Worm (Caenorhabditis elegans) whole organism, L2 larva: Measurements from ENCODE around the gene C07H6.9.

Experiments
- C34F6.9 ChIP-seq: fragments of 150-350 bp; optimal IDR thresholded peaks from 2 replicates; lab custom pipeline; 2014; ENCODE audit warnings: missing biosample characterization, missing genetic modification characterization
- F13H6.1 ChIP-seq: sonication (generic microtip); optimal IDR thresholded peaks from 2 replicates; lab custom pipeline; 2016; ENCODE audit warnings: missing genetic modification characterization, missing compliant biosample characterization
- R02D3.7 ChIP-seq: fragments of 150-350 bp; optimal IDR thresholded peaks from 2 replicates; lab custom pipeline; 2014; ENCODE audit warnings: missing biosample characterization, missing genetic modification characterization
- Y55F3AM.14 ChIP-seq: fragments of 200-800 bp; sonication (Bioruptor generic); optimal IDR thresholded peaks from 2 replicates; lab custom pipeline; 2018; ENCODE audit warnings: mild to moderate bottlenecking, missing genetic modification characterization, missing compliant biosample characterization
- ZK546.5 ChIP-seq: sonication (generic microtip); optimal IDR thresholded peaks from 2 replicates; lab custom pipeline; 2017; ENCODE audit warnings: missing biosample characterization, missing genetic modification characterization
- alr-1 ChIP-seq: fragments of 150-350 bp; optimal IDR thresholded peaks from 2 replicates; lab custom pipeline; 2014; ENCODE audit warnings: missing biosample characterization, missing genetic modification characterization
- aly-2 ChIP-seq: fragments of 150-350 bp; optimal IDR thresholded peaks from 2 replicates; lab custom pipeline; 2014; ENCODE audit warnings: missing biosample characterization, missing genetic modification characterization
- ama-1 ChIP-seq: fragments of 150-350 bp; optimal IDR thresholded peaks from 2 replicates; lab custom pipeline; 2018; ENCODE audit warnings: inconsistent platforms
- blmp-1 ChIP-seq: sonication (generic microtip); optimal IDR thresholded peaks from 2 replicates; lab custom pipeline; 2017; ENCODE audit warnings: missing genetic modification characterization, mild to moderate bottlenecking, missing compliant biosample characterization, antibody characterized with exemption, moderate library complexity; ENCODE audit not compliant: insufficient read depth
- ceh-82 ChIP-seq: fragments of 150-350 bp; optimal IDR thresholded peaks from 2 replicates; lab custom pipeline; 2014; ENCODE audit warnings: missing biosample characterization, missing genetic modification characterization
- crh-2 ChIP-seq: sonication (generic microtip); optimal IDR thresholded peaks from 2 replicates; lab custom pipeline; 2017; ENCODE audit warnings: missing biosample characterization, missing genetic modification characterization
- dmd-4 ChIP-seq: sonication (generic microtip); optimal IDR thresholded peaks from 2 replicates; lab custom pipeline; 2017; ENCODE audit warnings: missing biosample characterization, missing genetic modification characterization
- egl-27 ChIP-seq: sonication (generic microtip); optimal IDR thresholded peaks from 3 replicates; lab custom pipeline; 2017; ENCODE audit warnings: missing biosample characterization, missing genetic modification reagents, missing genetic modification characterization
- elt-1 ChIP-seq: fragments of 150-350 bp; optimal IDR thresholded peaks from 2 replicates; lab custom pipeline; 2014; ENCODE audit warnings: missing biosample characterization, missing genetic modification characterization
- elt-3 ChIP-seq: sonication (generic microtip); optimal IDR thresholded peaks from 2 replicates; lab custom pipeline; 2017; ENCODE audit warnings: missing biosample characterization, missing genetic modification characterization
- fos-1 ChIP-seq: fragments of 150-350 bp; optimal IDR thresholded peaks from 2 replicates; lab custom pipeline; 2014; ENCODE audit warnings: missing biosample characterization, missing genetic modification characterization
- gmeb-1 ChIP-seq: fragments of 150-350 bp; optimal IDR thresholded peaks from 2 replicates; lab custom pipeline; 2014; ENCODE audit warnings: missing biosample characterization, missing genetic modification characterization
- lin-11 ChIP-seq: fragments of 150-350 bp; sonication (generic microtip); optimal IDR thresholded peaks from 2 replicates; lab custom pipeline; 2014; ENCODE audit warnings: missing biosample characterization, missing genetic modification characterization, inconsistent platforms, mixed read lengths
- lin-13 ChIP-seq: fragments of 150-350 bp; optimal IDR thresholded peaks from 2 replicates; lab custom pipeline; 2014; ENCODE audit warnings: missing biosample characterization, missing genetic modification reagents, missing genetic modification characterization
- lin-39 ChIP-seq: fragments of 150-350 bp; optimal IDR thresholded peaks from 2 replicates; lab custom pipeline; 2014; ENCODE audit warnings: missing biosample characterization, missing genetic modification reagents, missing genetic modification characterization
- lsy-2 ChIP-seq, 2 experiments: fragments of 150-350 bp in 1 of 2; sonication (generic microtip) in 1 of 2; optimal IDR thresholded peaks; 2 replicates each; lab custom pipeline; 2014 to 2017; ENCODE audit warnings: missing biosample characterization in 2 of 2, missing genetic modification characterization in 2 of 2
- mab-5 ChIP-seq: fragments of 150-350 bp; optimal IDR thresholded peaks from 2 replicates; lab custom pipeline; 2014; ENCODE audit warnings: missing biosample characterization, missing genetic modification characterization
- mbf-1 ChIP-seq: sonication (generic microtip); optimal IDR thresholded peaks from 2 replicates; lab custom pipeline; 2017; ENCODE audit warnings: missing biosample characterization, missing genetic modification characterization
- mdl-1 ChIP-seq, 2 experiments: fragments of 150-350 bp in 1 of 2; sonication (generic microtip) in 1 of 2; optimal IDR thresholded peaks; 2 replicates each; lab custom pipeline; 2017; ENCODE audit warnings: missing biosample characterization in 2 of 2, missing genetic modification characterization in 2 of 2
- nhr-10 ChIP-seq: sonication (generic microtip); optimal IDR thresholded peaks from 2 replicates; lab custom pipeline; 2017; ENCODE audit warnings: missing biosample characterization, missing genetic modification characterization
- nhr-11 ChIP-seq: fragments of 150-350 bp; optimal IDR thresholded peaks from 2 replicates; lab custom pipeline; 2014; ENCODE audit warnings: missing biosample characterization, missing genetic modification characterization
- nhr-12 ChIP-seq: fragments of 150-350 bp; optimal IDR thresholded peaks from 2 replicates; lab custom pipeline; 2014; ENCODE audit warnings: missing biosample characterization, missing genetic modification characterization
- nhr-21 ChIP-seq: fragments of 150-350 bp; optimal IDR thresholded peaks from 2 replicates; lab custom pipeline; 2014; ENCODE audit warnings: missing biosample characterization, missing genetic modification characterization
- nhr-23 ChIP-seq: fragments of 150-350 bp; optimal IDR thresholded peaks from 2 replicates; lab custom pipeline; 2014; ENCODE audit warnings: missing biosample characterization, missing genetic modification reagents, missing genetic modification characterization
- nhr-237 ChIP-seq: fragments of 150-350 bp; optimal IDR thresholded peaks from 2 replicates; lab custom pipeline; 2014; ENCODE audit warnings: missing biosample characterization, missing genetic modification characterization
- nhr-25 ChIP-seq: fragments of 150-350 bp; sonication (generic microtip); optimal IDR thresholded peaks from 3 replicates; lab custom pipeline; 2014; ENCODE audit warnings: missing biosample characterization, missing genetic modification characterization
- nhr-6 ChIP-seq: fragments of 150-350 bp; optimal IDR thresholded peaks from 2 replicates; lab custom pipeline; 2014; ENCODE audit warnings: missing biosample characterization, missing genetic modification characterization
- nhr-77 ChIP-seq: fragments of 150-350 bp; optimal IDR thresholded peaks from 2 replicates; lab custom pipeline; 2014; ENCODE audit warnings: missing biosample characterization, missing genetic modification characterization
- peb-1 ChIP-seq: fragments of 150-350 bp; optimal IDR thresholded peaks from 2 replicates; lab custom pipeline; 2014; ENCODE audit warnings: missing biosample characterization, missing genetic modification characterization
- sem-4 ChIP-seq: fragments of 150-350 bp; optimal IDR thresholded peaks from 2 replicates; lab custom pipeline; 2014; ENCODE audit warnings: missing biosample characterization, missing genetic modification reagents, missing genetic modification characterization
- skn-1 ChIP-seq: sonication (generic microtip); optimal IDR thresholded peaks from 2 replicates; lab custom pipeline; 2017; ENCODE audit warnings: missing biosample characterization, missing genetic modification characterization
- sma-3 ChIP-seq: sonication (generic microtip); optimal IDR thresholded peaks from 2 replicates; lab custom pipeline; 2016; ENCODE audit warnings: missing genetic modification reagents, missing genetic modification characterization, missing compliant biosample characterization
- sma-9 ChIP-seq, 2 experiments: fragments of 150-350 bp in 1 of 2; sonication (generic microtip) in 1 of 2; optimal IDR thresholded peaks; 2 replicates each; lab custom pipeline; 2014 to 2016; ENCODE audit warnings: missing genetic modification characterization in 2 of 2, mild to moderate bottlenecking in 1 of 2, missing biosample characterization in 1 of 2, missing compliant biosample characterization in 1 of 2, missing genetic modification reagents in 1 of 2, moderate library complexity in 1 of 2
- unc-39 ChIP-seq: fragments of 150-350 bp; optimal IDR thresholded peaks from 2 replicates; lab custom pipeline; 2014; ENCODE audit warnings: missing biosample characterization, missing genetic modification characterization
- unc-55 ChIP-seq: fragments of 150-350 bp; sonication (generic microtip); optimal IDR thresholded peaks from 3 replicates; lab custom pipeline; 2014; ENCODE audit warnings: missing biosample characterization, missing genetic modification reagents, missing genetic modification characterization
- unc-62 ChIP-seq: fragments of 150-350 bp; optimal IDR thresholded peaks from 2 replicates; lab custom pipeline; 2014; ENCODE audit warnings: missing biosample characterization, missing genetic modification reagents, missing genetic modification characterization
- zag-1 ChIP-seq: fragments of 150-350 bp; optimal IDR thresholded peaks from 2 replicates; lab custom pipeline; 2014; ENCODE audit warnings: missing biosample characterization, missing genetic modification characterization
- ztf-11 ChIP-seq: sonication (generic microtip); optimal IDR thresholded peaks from 2 replicates; lab custom pipeline; 2017; ENCODE audit warnings: missing biosample characterization, missing genetic modification characterization
- ztf-4 ChIP-seq: fragments of 150-350 bp; optimal IDR thresholded peaks from 2 replicates; lab custom pipeline; 2014; ENCODE audit warnings: missing biosample characterization, missing genetic modification characterization

Gene C07H6.9

ce11 chrIII:7518424-7518823 lies 19.2 kb upstream of the C07H6.9 start, which contains the start of gene clk-2:
clk-2 (minus strand) TSS chrIII:7518524.
- no peak for TF ChIP-seq ztf-11 (tag; lab: Kevin White, UChicago)
- no peak for TF ChIP-seq lin-13 (GFP tag; lab: Kevin White, UChicago)
- no peak for TF ChIP-seq C34F6.9 (tag; lab: Kevin White, UChicago)
- no peak for TF ChIP-seq nhr-21 (tag; lab: Kevin White, UChicago)
- TF ChIP-seq nhr-6 (tag; lab: Kevin White, UChicago) = no peak
- no peak for TF ChIP-seq nhr-10 (tag; lab: Kevin White, UChicago)
- no peak for TF ChIP-seq elt-1 (tag; lab: Kevin White, UChicago)
- no peak for TF ChIP-seq nhr-23 (tag; lab: Kevin White, UChicago)
- TF ChIP-seq lin-39 (tag; lab: Kevin White, UChicago) = no peak
- no peak for TF ChIP-seq lsy-2 (tag; optimal IDR thresholded peaks at IDR 0.05; lab: Kevin White, UChicago)
- no peak for TF ChIP-seq R02D3.7 (tag; lab: Kevin White, UChicago)
- no peak for TF ChIP-seq unc-55 (GFP tag; lab: Kevin White, UChicago)
- no peak for TF ChIP-seq ztf-4 (tag; lab: Kevin White, UChicago)
- no peak for TF ChIP-seq nhr-77 (tag; lab: Kevin White, UChicago)
- no peak for TF ChIP-seq crh-2
- TF ChIP-seq mab-5 = no peak
- no peak for TF ChIP-seq skn-1 (tag; lab: Kevin White, UChicago)
- TF ChIP-seq, all 48 proteins: peak for 0

- TF ChIP-seq fos-1 (tag; lab: Kevin White, UChicago) (peak; percentile 56), F13H6.1 (tag; lab: Kevin White, UChicago) (no peak)
Observed at ce11 chrIII:7508128-7508635, 8.9 kb upstream of the C07H6.9 start, which contains the start of gene cls-1. cls-1 (plus strand) TSS chrIII:7508178.

DNA sequence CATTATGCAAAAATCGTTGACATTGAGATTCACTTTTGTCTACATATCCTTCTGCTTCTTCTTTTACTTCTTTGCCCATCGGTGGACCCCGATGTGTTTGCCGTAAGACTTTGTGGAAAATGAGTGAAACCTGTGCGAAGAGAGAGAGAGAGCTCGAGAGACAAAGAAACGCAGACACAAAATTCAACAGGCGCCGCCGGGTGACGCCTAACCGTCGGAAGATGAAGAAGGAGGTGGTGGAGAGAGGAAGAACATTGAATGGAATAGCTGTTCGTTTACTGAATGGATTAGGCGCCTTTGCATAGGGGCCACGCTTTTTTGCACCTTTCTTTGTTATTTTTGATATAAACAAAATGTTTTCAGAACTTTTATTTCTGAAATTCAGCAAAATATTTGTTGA lies 7.7 kb upstream of the C07H6.9 start:
- TF ChIP-seq blmp-1 (tag; lab: Kevin White, UChicago) = no peak
- TF ChIP-seq mab-5 = no peak
- TF ChIP-seq, all 48 proteins: peak for 0

ce11 chrIII:7498346-7498745 lies 925 bp downstream of the C07H6.9 start:
- TF ChIP-seq nhr-25 (tag; lab: Kevin White, UChicago) (peak; percentile 78), nhr-237 (tag; lab: Kevin White, UChicago) (no peak), lin-13 (GFP tag; lab: Kevin White, UChicago) (peak; percentile 98), nhr-10 (tag; lab: Kevin White, UChicago) (no peak), gmeb-1 (tag; lab: Kevin White, UChicago) (peak; percentile 96), elt-1 (tag; lab: Kevin White, UChicago) (no peak), skn-1 (tag; lab: Kevin White, UChicago) (no peak), unc-62 (GFP tag; lab: Kevin White, UChicago) (no peak), ceh-82 (tag; lab: Kevin White, UChicago) (no peak), mab-5 (peak; percentile 35), zag-1 (peak; percentile 65), R02D3.7 (tag; lab: Kevin White, UChicago) (no peak), sma-9 (GFP tag; optimal IDR thresholded peaks at IDR 0.05; lab: Kevin White, UChicago) (peak; percentile 77), sma-9 (tag; optimal IDR thresholded peaks at IDR 0.05; lab: Kevin White, UChicago) (no peak), Y55F3AM.14 (GFP tag; lab: Kevin White, UChicago) (no peak), unc-39 (tag; lab: Kevin White, UChicago) (no peak), nhr-6 (tag; lab: Kevin White, UChicago) (peak; percentile 34), fos-1 (tag; lab: Kevin White, UChicago) (peak; percentile 88), lin-39 (tag; lab: Kevin White, UChicago) (no peak), aly-2 (tag; lab: Kevin White, UChicago) (no peak), nhr-12 (no peak), lin-11 (peak; percentile 79), nhr-77 (tag; lab: Kevin White, UChicago) (peak; percentile 11), ZK546.5 (tag; lab: Kevin White, UChicago) (peak; percentile 14), nhr-23 (tag; lab: Kevin White, UChicago) (no peak), egl-27 (tag; lab: Kevin White, UChicago) (peak; percentile 64), dmd-4 (tag; lab: Kevin White, UChicago) (no peak), crh-2 (peak; percentile 89), ama-1 (lab: Kevin White, UChicago) (peak; percentile 30), nhr-11 (no peak), unc-55 (GFP tag; lab: Kevin White, UChicago) (peak; percentile 94), F13H6.1 (tag; lab: Kevin White, UChicago) (peak; percentile 84), sma-3 (GFP tag; lab: Kevin White, UChicago) (peak; percentile 80), lsy-2 (tag; optimal IDR thresholded peaks at IDR 0.05; lab: Kevin White, UChicago) (peak; percentile 76 to 90), alr-1 (tag; lab: Kevin White, UChicago) (no peak), mbf-1 (tag; lab: Kevin White, UChicago) (no peak), nhr-21 (tag; lab: Kevin White, UChicago) (peak; percentile 82), ztf-11 (tag; lab: Kevin White, UChicago) (no peak), elt-3 (tag; lab: Kevin White, UChicago) (no peak), blmp-1 (tag; lab: Kevin White, UChicago) (peak; percentile 54), mdl-1 (tag; optimal IDR thresholded peaks at IDR 0.05; lab: Kevin White, UChicago) (peak; percentile 54 to 87), sem-4 (peak; percentile 61), peb-1 (tag; lab: Kevin White, UChicago) (no peak)
